Worm (Caenorhabditis elegans): ENCODE results near the gene C55B6.5.

Gene C55B6.5

ce11 chrX:7205195-7205594, at the start of gene C55B6.5:
Gene C55B6.5, minus strand, starts transcription at chrX:7205295.
- TF ChIP-seq sem-4 (tag; optimal IDR thresholded peaks at IDR 0.05) (no peak), ZK546.5 (tag; optimal IDR thresholded peaks at IDR 0.05) (no peak), nhr-11 (tag; optimal IDR thresholded peaks at IDR 0.05) (no peak), ztf-1 (GFP tag; conservative IDR thresholded peaks at IDR 0.05) (no peak), lin-11 (tag; optimal IDR thresholded peaks at IDR 0.05) (no peak), elt-3 (tag; optimal IDR thresholded peaks at IDR 0.05) (no peak), mdl-1 (tag; optimal IDR thresholded peaks at IDR 0.05) (no peak), ceh-82 (tag; optimal IDR thresholded peaks at IDR 0.05) (no peak), ztf-4 (tag; optimal IDR thresholded peaks at IDR 0.05) (no peak), nhr-12 (tag; optimal IDR thresholded peaks at IDR 0.05) (no peak), crh-2 (tag; optimal IDR thresholded peaks at IDR 0.05) (no peak), lin-13 (GFP tag; optimal IDR thresholded peaks at IDR 0.05) (no peak), ztf-11 (tag; optimal IDR thresholded peaks at IDR 0.05) (no peak), aly-2 (tag; optimal IDR thresholded peaks at IDR 0.05) (no peak), sma-3 (GFP tag; optimal IDR thresholded peaks at IDR 0.05) (no peak), unc-39 (tag; optimal IDR thresholded peaks at IDR 0.05) (no peak), gmeb-1 (tag; optimal IDR thresholded peaks at IDR 0.05) (no peak), ama-1 (optimal IDR thresholded peaks at IDR 0.05) (no peak), F13H6.1 (tag; optimal IDR thresholded peaks at IDR 0.05) (no peak), lin-39 (tag; optimal IDR thresholded peaks at IDR 0.05) (no peak)

ce11 chrX:7254558-7254957, 49.5 kb upstream of the C55B6.5 start, which contains the start of gene F46H5.4:
Gene F46H5.4, minus strand, starts transcription at chrX:7254610.
- TF ChIP-seq unc-55 (GFP tag; optimal IDR thresholded peaks at IDR 0.05) = peak; percentile 32
- TF ChIP-seq nhr-129 (tag; optimal IDR thresholded peaks at IDR 0.05) = peak; percentile 47
- TF ChIP-seq alr-1 (tag; optimal IDR thresholded peaks at IDR 0.05) = no peak

- no peak for TF ChIP-seq ceh-82 (tag; optimal IDR thresholded peaks at IDR 0.05)
- TF ChIP-seq blmp-1 (tag; optimal IDR thresholded peaks at IDR 0.05; ENCODE audit: insufficient read depth) = no peak
- TF ChIP-seq R02D3.7 (tag; optimal IDR thresholded peaks at IDR 0.05) = no peak
- no peak for TF ChIP-seq nhr-237 (tag; optimal IDR thresholded peaks at IDR 0.05)
- TF ChIP-seq elt-1 (tag; optimal IDR thresholded peaks at IDR 0.05) = no peak
- peak; percentile 61 for TF ChIP-seq fos-1 (tag; optimal IDR thresholded peaks at IDR 0.05)
- TF ChIP-seq unc-62 (GFP tag; optimal IDR thresholded peaks at IDR 0.05) = no peak
- no peak for TF ChIP-seq lsy-2 (tag; optimal IDR thresholded peaks at IDR 0.05)
- TF ChIP-seq nhr-10 (tag; optimal IDR thresholded peaks at IDR 0.05) = no peak
- TF ChIP-seq zag-1 (tag; optimal IDR thresholded peaks at IDR 0.05) = no peak
- peak; percentile 37 for TF ChIP-seq sma-3 (GFP tag; optimal IDR thresholded peaks at IDR 0.05)
- no peak for TF ChIP-seq ceh-16 (tag; optimal IDR thresholded peaks at IDR 0.05)
- no peak for TF ChIP-seq ztf-1 (GFP tag; conservative IDR thresholded peaks at IDR 0.05)
- TF ChIP-seq ZK546.5 (tag; optimal IDR thresholded peaks at IDR 0.05) = no peak
- TF ChIP-seq nhr-12 (tag; optimal IDR thresholded peaks at IDR 0.05) = no peak
- no peak for TF ChIP-seq nhr-25 (tag; optimal IDR thresholded peaks at IDR 0.05)
- no peak for TF ChIP-seq ztf-4 (tag; optimal IDR thresholded peaks at IDR 0.05)
- TF ChIP-seq nhr-21 (tag; optimal IDR thresholded peaks at IDR 0.05) = no peak
- TF ChIP-seq Y55F3AM.14 (GFP tag; optimal IDR thresholded peaks at IDR 0.05) = no peak
- no peak for TF ChIP-seq skn-1 (tag; optimal IDR thresholded peaks at IDR 0.05)
- no peak for TF ChIP-seq nhr-129 (tag; optimal IDR thresholded peaks at IDR 0.05)
- no peak for TF ChIP-seq mab-5 (tag; optimal IDR thresholded peaks at IDR 0.05)
- no peak for TF ChIP-seq unc-55 (GFP tag; optimal IDR thresholded peaks at IDR 0.05)
- peak; percentile 66 for TF ChIP-seq sma-9 (GFP tag; optimal IDR thresholded peaks at IDR 0.05)
- TF ChIP-seq sma-9 (tag; optimal IDR thresholded peaks at IDR 0.05) = no peak
- TF ChIP-seq aly-2 (tag; optimal IDR thresholded peaks at IDR 0.05) = no peak
- peak; percentile 60 for TF ChIP-seq gmeb-1 (tag; optimal IDR thresholded peaks at IDR 0.05)
- TF ChIP-seq mdl-1 (tag; optimal IDR thresholded peaks at IDR 0.05) = no peak
- no peak for TF ChIP-seq lin-11 (tag; optimal IDR thresholded peaks at IDR 0.05)
- no peak for TF ChIP-seq sem-4 (tag; optimal IDR thresholded peaks at IDR 0.05)
- no peak for TF ChIP-seq nhr-6 (tag; optimal IDR thresholded peaks at IDR 0.05)
- peak; percentile 71 for TF ChIP-seq crh-2 (tag; optimal IDR thresholded peaks at IDR 0.05)
- no peak for TF ChIP-seq egl-27 (tag; optimal IDR thresholded peaks at IDR 0.05)
- TF ChIP-seq ztf-11 (tag; optimal IDR thresholded peaks at IDR 0.05) = no peak
- TF ChIP-seq unc-39 (tag; optimal IDR thresholded peaks at IDR 0.05) = no peak
- no peak for TF ChIP-seq nhr-11 (tag; optimal IDR thresholded peaks at IDR 0.05)
- no peak for TF ChIP-seq peb-1 (tag; optimal IDR thresholded peaks at IDR 0.05)
- no peak for TF ChIP-seq lin-39 (tag; optimal IDR thresholded peaks at IDR 0.05)
- TF ChIP-seq mbf-1 (tag; optimal IDR thresholded peaks at IDR 0.05) = no peak
- TF ChIP-seq elt-3 (tag; optimal IDR thresholded peaks at IDR 0.05) = no peak
- peak; percentile 60 for TF ChIP-seq F13H6.1 (tag; optimal IDR thresholded peaks at IDR 0.05)
- no peak for TF ChIP-seq dmd-4 (tag; optimal IDR thresholded peaks at IDR 0.05)
- TF ChIP-seq C34F6.9 (tag; optimal IDR thresholded peaks at IDR 0.05) = no peak
- TF ChIP-seq nhr-77 (tag; optimal IDR thresholded peaks at IDR 0.05) = no peak
- no peak for TF ChIP-seq lin-13 (GFP tag; optimal IDR thresholded peaks at IDR 0.05)
Observed at ce11 chrX:7244756-7245155, 39.7 kb upstream of the C55B6.5 start.

Measured in whole organism, L2 larva.